Fruit fly (Drosophila melanogaster): ENCODE measurements around the gene Argk1.

dm6 chr3L:9095704-9096103 lies 29.9 kb upstream of the Argk1 start:
- TF ChIP-seq CG6854 (GFP tag; optimal IDR thresholded peaks at IDR 0.05) (no peak), Blimp-1 (GFP tag; optimal IDR thresholded peaks at IDR 0.05) (no peak), cyc (GFP tag; optimal IDR thresholded peaks at IDR 0.05) (no peak), CG8119 (GFP tag; IDR thresholded peaks at IDR 0.05) (no peak), ss (GFP tag; optimal IDR thresholded peaks at IDR 0.05) (no peak), net (GFP tag; optimal IDR thresholded peaks at IDR 0.05) (no peak), Sox14 (GFP tag; optimal IDR thresholded peaks at IDR 0.05) (no peak), Hr38 (GFP tag; optimal IDR thresholded peaks at IDR 0.05) (no peak), CG9139 (GFP tag; optimal IDR thresholded peaks at IDR 0.05) (no peak), CG6276 (GFP tag; optimal IDR thresholded peaks at IDR 0.05) (no peak), topi (GFP tag; optimal IDR thresholded peaks at IDR 0.05) (no peak)

All from whole organism, prepupa.